Fruit fly (Drosophila melanogaster): ENCODE measurements around the gene CG10283.

DNA sequence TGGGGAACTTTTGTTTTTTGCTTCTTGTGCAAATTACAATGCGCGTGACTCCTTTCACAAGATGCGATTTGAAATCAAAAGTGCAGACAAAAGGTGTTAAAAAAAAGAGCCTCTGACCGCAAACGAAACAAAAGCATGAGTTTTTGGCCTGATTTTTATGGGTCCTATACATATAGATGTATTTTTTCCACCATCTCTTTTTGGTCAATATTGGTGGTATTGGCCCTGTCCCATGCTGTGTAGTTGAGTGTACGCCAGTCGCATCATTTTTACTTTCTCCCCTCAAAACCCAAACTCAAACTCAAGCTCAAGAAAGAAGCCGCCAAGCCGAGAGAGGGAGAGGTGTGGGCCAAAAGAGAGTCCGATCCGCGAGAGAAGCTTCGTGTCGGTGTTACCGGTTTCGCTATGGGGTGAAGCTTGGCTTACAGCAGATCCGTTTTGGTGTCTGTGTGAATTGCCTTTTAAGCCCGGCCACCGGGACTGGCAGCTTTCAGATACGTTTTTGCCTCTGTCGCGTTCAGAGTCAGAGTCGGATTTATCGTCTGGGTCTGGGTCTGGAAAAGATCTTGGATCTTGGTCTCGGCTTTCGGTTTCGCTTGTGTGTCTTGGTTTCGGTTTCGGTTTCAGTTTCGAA is 32.8 kb upstream of the CG10283 start, which contains the start of gene CG10211:
- TF ChIP-seq Sox102F (GFP tag; optimal IDR thresholded peaks at IDR 0.05) (peak; percentile 77), CG3919 (GFP tag; optimal IDR thresholded peaks at IDR 0.05) (peak; percentile 56)
